Worm (Caenorhabditis elegans): ENCODE measurements around the gene oef-1.
A peak's percentile ranks its signal among the peaks of the same experiment; 100 is the strongest.

Gene oef-1

DNA sequence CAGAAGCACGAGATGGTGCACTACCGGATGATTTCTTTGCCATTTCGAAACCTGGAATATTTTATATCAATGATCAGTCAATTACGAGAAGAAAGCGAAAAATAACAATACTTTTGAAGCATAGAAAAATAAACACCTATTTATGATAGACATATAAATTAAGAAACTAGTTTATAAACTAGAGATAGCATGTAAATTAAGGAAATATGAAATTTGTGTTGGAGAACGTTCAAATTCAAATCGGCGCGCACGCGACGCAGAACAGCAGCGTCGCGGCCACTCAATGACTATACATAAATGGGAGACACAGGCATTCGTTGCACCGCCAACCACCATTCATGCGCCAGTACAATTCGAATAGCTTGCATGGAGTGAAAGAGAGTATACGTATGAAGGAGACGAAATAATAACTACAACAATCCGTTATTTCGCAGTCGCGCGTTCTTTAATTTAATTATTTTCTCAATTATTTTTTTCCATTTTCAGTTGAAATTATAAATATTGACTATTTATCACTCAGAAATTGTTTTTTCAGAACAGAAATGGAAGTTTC is 31.9 kb downstream of the oef-1 start, which contains the start of the genes cec-5 and nol-10 (continued):
- no peak for TF ChIP-seq F57A8.1 (GFP tag; optimal IDR thresholded peaks at IDR 0.05)
- no peak for TF ChIP-seq cebp-2 (GFP tag; IDR thresholded peaks at IDR 0.05)
- no peak for TF ChIP-seq ceh-58 (GFP tag; IDR thresholded peaks at IDR 0.05)
- TF ChIP-seq ceh-40 (GFP tag; IDR thresholded peaks at IDR 0.05) = no peak
- peak; percentile 83 for TF ChIP-seq nfyb-1 (GFP tag; IDR thresholded peaks at IDR 0.05)
- peak; percentile 97 for TF ChIP-seq snpc-1.3 (tag; optimal IDR thresholded peaks at IDR 0.05; ENCODE audit: insufficient read depth)
- TF ChIP-seq B0019.2 (GFP tag; conservative IDR thresholded peaks at IDR 0.05) = peak; percentile 61; the same call in 1 of the 2 replicates
- TF ChIP-seq nhr-80 (tag; optimal IDR thresholded peaks at IDR 0.05) = peak; percentile 39
- no peak for TF ChIP-seq zim-3 (tag; optimal IDR thresholded peaks at IDR 0.05)
- peak; percentile 41 for TF ChIP-seq madf-8 (GFP tag; conservative IDR thresholded peaks at IDR 0.05)
- 0 out of 2 replicates have a peak, but pooled peaks have one; percentile 27 for TF ChIP-seq ztf-28 (GFP tag; IDR thresholded peaks at IDR 0.05)
- TF ChIP-seq attf-5 (GFP tag; optimal IDR thresholded peaks at IDR 0.05) = peak; percentile 98
- TF ChIP-seq lin-40 (tag; optimal IDR thresholded peaks at IDR 0.05) = peak; percentile 62
- TF ChIP-seq him-1 (tag; optimal IDR thresholded peaks at IDR 0.05) = peak; percentile 45
- TF ChIP-seq gei-17 (GFP tag; optimal IDR thresholded peaks at IDR 0.05) = no peak
- peak; percentile 65 for TF ChIP-seq unc-130 (GFP tag; optimal IDR thresholded peaks at IDR 0.05)
- no peak for TF ChIP-seq F55B11.4 (tag; optimal IDR thresholded peaks at IDR 0.05; ENCODE audit: borderline replicate concordance, insufficient read depth)
- TF ChIP-seq F22D6.2 (tag; optimal IDR thresholded peaks at IDR 0.05) = no peak
- peak; percentile 24 for TF ChIP-seq hrde-1 (tag; optimal IDR thresholded peaks at IDR 0.05; ENCODE audit: borderline replicate concordance)
- TF ChIP-seq rcor-1 (GFP tag; IDR thresholded peaks at IDR 0.05) = no peak; the same call in 1 of the 2 replicates
- TF ChIP-seq somi-1 (GFP tag; optimal IDR thresholded peaks at IDR 0.05) = no peak
- peak; percentile 78 for TF ChIP-seq snpc-1.1 (tag; optimal IDR thresholded peaks at IDR 0.05; ENCODE audit: insufficient read depth)
- TF ChIP-seq madf-10 (tag; optimal IDR thresholded peaks at IDR 0.05) = peak; percentile 67
- no peak for TF ChIP-seq unc-62 (GFP tag; optimal IDR thresholded peaks at IDR 0.05)
- TF ChIP-seq K11D2.4 (GFP tag; IDR thresholded peaks at IDR 0.05) = no peak
- TF ChIP-seq F52B5.7 (tag; optimal IDR thresholded peaks at IDR 0.05) = no peak
- TF ChIP-seq F23B12.7 (tag; optimal IDR thresholded peaks at IDR 0.05; ENCODE audit: insufficient read depth) = peak; percentile 75
- no peak for TF ChIP-seq akir-1 (GFP tag; optimal IDR thresholded peaks at IDR 0.05)
- peak; percentile 81 for TF ChIP-seq lsl-1 (GFP tag; optimal IDR thresholded peaks at IDR 0.05)
- peak; percentile 93 for TF ChIP-seq D2030.7 (GFP tag; IDR thresholded peaks at IDR 0.05)
- TF ChIP-seq hlh-12 (tag; optimal IDR thresholded peaks at IDR 0.05) = no peak
- TF ChIP-seq ztf-18 (tag; optimal IDR thresholded peaks at IDR 0.05) = peak; percentile 90
- TF ChIP-seq F33H1.4 (GFP tag; IDR thresholded peaks at IDR 0.05) = no peak; the same call in 1 of the 2 replicates
- no peak for TF ChIP-seq Y53G8AR.9 (GFP tag; conservative IDR thresholded peaks at IDR 0.05)
- 0 out of 2 replicates have a peak, but pooled peaks have one; percentile 26 for TF ChIP-seq hsf-1 (GFP tag; IDR thresholded peaks at IDR 0.05)
- TF ChIP-seq ZK185.1 (tag; optimal IDR thresholded peaks at IDR 0.05; ENCODE audit: poor library complexity, severe bottlenecking) = no peak
- TF ChIP-seq hmg-1.2 (GFP tag; IDR thresholded peaks at IDR 0.05) = peak; percentile 89
- TF ChIP-seq C17E4.6 (GFP tag; IDR thresholded peaks at IDR 0.05) = peak; percentile 72; the same call in 1 of the 2 replicates
- peak; percentile 66; the same call in 1 of the 2 replicates for TF ChIP-seq Y79H2A.3 (GFP tag; conservative IDR thresholded peaks at IDR 0.05)
- TF ChIP-seq madf-3 (GFP tag; IDR thresholded peaks at IDR 0.05) = peak; percentile 99
- no peak for TF ChIP-seq ztf-26 (tag; optimal IDR thresholded peaks at IDR 0.05)
- TF ChIP-seq snpc-3.4 (tag; optimal IDR thresholded peaks at IDR 0.05) = peak; percentile 94
- TF ChIP-seq mel-28 (tag; optimal IDR thresholded peaks at IDR 0.05; ENCODE audit: borderline replicate concordance) = no peak
- TF ChIP-seq nhr-120 (GFP tag; IDR thresholded peaks at IDR 0.05) = no peak
- peak; percentile 75 for TF ChIP-seq ekl-4 (GFP tag; IDR thresholded peaks at IDR 0.05)
- peak; percentile 30 for TF ChIP-seq repo-1 (tag; optimal IDR thresholded peaks at IDR 0.05)
- no peak for TF ChIP-seq F10E7.11 (tag; optimal IDR thresholded peaks at IDR 0.05)

Measured in whole organism, young adult.